Worm (Caenorhabditis elegans): ENCODE data around the gene C49A9.9.

DNA sequence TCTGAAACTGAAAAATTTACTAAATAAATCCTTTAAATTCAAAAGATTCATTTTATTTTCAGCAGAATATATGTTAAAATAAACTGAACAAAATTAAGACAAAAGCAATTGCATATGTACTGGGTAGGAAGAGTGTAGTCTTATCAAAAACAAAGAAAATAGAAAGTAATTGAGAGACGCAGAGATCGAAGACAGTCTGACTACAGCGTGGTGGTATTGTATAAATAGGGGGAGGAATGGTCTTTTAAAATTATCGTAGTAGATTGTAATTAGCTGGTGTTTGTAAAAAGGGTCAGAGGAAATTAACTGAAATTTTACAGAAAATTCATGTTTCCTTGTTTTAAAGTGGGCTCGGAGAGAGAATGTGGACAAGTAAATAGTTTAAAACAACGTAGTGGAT, 31.3 kb downstream of the C49A9.9 start, which contains the start of gene acox-3:
- TF ChIP-seq ref-1 (GFP tag; conservative IDR thresholded peaks at IDR 0.05) (no peak), ztf-29 (GFP tag; IDR thresholded peaks at IDR 0.05) (no peak)
